Worm (Caenorhabditis elegans): Measurements from ENCODE around the gene hip-1.

DNA sequence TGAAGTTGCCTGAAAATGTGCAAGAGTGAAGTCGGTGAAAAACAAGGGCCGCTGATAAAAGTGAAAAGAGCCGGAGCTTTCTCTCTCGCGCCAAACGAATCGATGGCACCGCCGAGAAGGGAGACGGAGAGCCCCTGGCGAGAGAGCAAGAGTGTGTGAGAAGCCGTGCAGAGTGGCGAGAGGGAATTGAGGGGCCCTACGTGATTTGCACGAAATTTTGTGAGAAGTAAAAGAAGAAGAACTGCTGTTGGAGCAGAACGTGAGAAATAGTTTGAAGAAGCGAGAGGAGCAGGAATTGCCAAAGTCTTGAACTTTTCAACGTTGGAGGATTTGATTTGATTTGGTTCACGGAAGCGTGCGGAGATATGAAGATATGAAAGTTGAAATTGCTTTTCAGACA is 57.4 kb downstream of the hip-1 start, which contains the start of gene aldo-1:
- TF ChIP-seq hnd-1 (tag; optimal IDR thresholded peaks at IDR 0.05) (no peak), hmbx-1 (tag; optimal IDR thresholded peaks at IDR 0.05) (no peak), ama-1 (optimal IDR thresholded peaks at IDR 0.05) (no peak)

All from whole organism, early embryonic.